Fruit fly (Drosophila melanogaster) whole organism, embryonic: Measurements from ENCODE around the gene wls.

Experiments
- Ada2b ChIP-seq: fragments of 200-800 bp; sonication (Bioruptor generic); IDR thresholded peaks from 2 replicates; pipeline ENCODE4 v1.3.6; 2022; ENCODE audit warnings: missing biosample characterization, missing genetic modification characterization
- Atf6 ChIP-seq: fragments of 200-800 bp; sonication (Bioruptor generic); IDR thresholded peaks from 2 replicates; pipeline ENCODE4 v1.3.6; 2022; ENCODE audit warnings: missing biosample characterization, missing genetic modification characterization
- BtbVII ChIP-seq: fragments of 200-800 bp; sonication (Bioruptor generic); optimal IDR thresholded peaks from 3 replicates; lab custom pipeline; 2017; ENCODE audit warnings: missing biosample characterization, mild to moderate bottlenecking, missing genetic modification characterization
- CG10267 ChIP-seq: fragments of 200-800 bp; sonication (Bioruptor generic); optimal IDR thresholded peaks from 2 replicates; lab custom pipeline; 2018; ENCODE audit warnings: missing biosample characterization, mild to moderate bottlenecking, missing genetic modification characterization, moderate library complexity
- CG10366 ChIP-seq: fragments of 200-800 bp; sonication (Bioruptor generic); IDR thresholded peaks from 2 replicates; pipeline ENCODE4 v1.3.6; 2022; ENCODE audit warnings: missing biosample characterization, missing genetic modification characterization
- CG12744 ChIP-seq: fragments of 200-800 bp; sonication (Bioruptor generic); optimal IDR thresholded peaks from 2 replicates; lab custom pipeline; 2016; ENCODE audit warnings: missing biosample characterization, missing genetic modification characterization
- CG16813 ChIP-seq: fragments of 200-800 bp; sonication (Bioruptor generic); IDR thresholded peaks from 3 replicates; pipeline ENCODE4 v1.3.6; 2022; ENCODE audit warnings: missing biosample characterization, missing genetic modification characterization; ENCODE audit not compliant: partially characterized antibody
- CG16815 ChIP-seq: fragments of 200-800 bp; sonication (Bioruptor generic); optimal IDR thresholded peaks from 3 replicates; lab custom pipeline; 2017; ENCODE audit warnings: missing biosample characterization, mild to moderate bottlenecking, missing genetic modification characterization
- CG17568 ChIP-seq: fragments of 200-800 bp; sonication (Bioruptor generic); optimal IDR thresholded peaks from 2 replicates; lab custom pipeline; 2018; ENCODE audit warnings: missing biosample characterization, mild to moderate bottlenecking, missing genetic modification characterization, moderate library complexity
- CG1792 ChIP-seq: fragments of 200-800 bp; sonication (Bioruptor generic); optimal IDR thresholded peaks from 2 replicates; lab custom pipeline; 2016; ENCODE audit warnings: missing biosample characterization, missing genetic modification characterization
- CG18262 ChIP-seq: fragments of 200-800 bp; optimal IDR thresholded peaks from 3 replicates; lab custom pipeline; 2019; ENCODE audit warnings: missing biosample characterization, mild to moderate bottlenecking, missing genetic modification characterization, moderate library complexity
- CG31388 ChIP-seq: fragments of 200-800 bp; sonication (Bioruptor generic); optimal IDR thresholded peaks from 2 replicates; lab custom pipeline; 2016; ENCODE audit warnings: missing biosample characterization, missing genetic modification characterization
- CG6813 ChIP-seq: fragments of 200-800 bp; sonication (Bioruptor generic); optimal IDR thresholded peaks from 2 replicates; lab custom pipeline; 2017; ENCODE audit warnings: missing biosample characterization, missing genetic modification characterization, mild to moderate bottlenecking, moderate library complexity, missing genetic modification reagents
- CG7271 ChIP-seq: fragments of 200-800 bp; sonication (Bioruptor generic); optimal IDR thresholded peaks from 2 replicates; lab custom pipeline; 2018; ENCODE audit warnings: missing biosample characterization, mild to moderate bottlenecking, missing genetic modification characterization, moderate library complexity
- CG9727 ChIP-seq: fragments of 200-800 bp; sonication (Bioruptor generic); optimal IDR thresholded peaks from 3 replicates; lab custom pipeline; 2017; ENCODE audit warnings: missing biosample characterization, mild to moderate bottlenecking, missing genetic modification characterization
- CG9876 ChIP-seq: fragments of 200-800 bp; sonication (Bioruptor generic); optimal IDR thresholded peaks from 2 replicates; lab custom pipeline; 2016; ENCODE audit warnings: missing biosample characterization, missing genetic modification characterization
- CrebB ChIP-seq: fragments of 200-800 bp; sonication (Bioruptor generic); optimal IDR thresholded peaks from 3 replicates; lab custom pipeline; 2018; ENCODE audit warnings: missing biosample characterization, mild to moderate bottlenecking, missing genetic modification characterization
- D19A ChIP-seq: fragments of 200-800 bp; optimal IDR thresholded peaks from 3 replicates; lab custom pipeline; 2019; ENCODE audit warnings: missing biosample characterization, mild to moderate bottlenecking, missing genetic modification characterization, moderate library complexity
- Dfd ChIP-seq, 2 experiments: fragments of >200 bp; optimal IDR thresholded peaks; 2 replicates each; lab custom pipeline; 2017; ENCODE audit warnings: missing biosample characterization in 2 of 2, missing genetic modification characterization in 2 of 2
- HmgZ ChIP-seq: fragments of 200-800 bp; sonication (Bioruptor generic); optimal IDR thresholded peaks from 2 replicates; lab custom pipeline; 2018; ENCODE audit warnings: missing biosample characterization, mild to moderate bottlenecking, missing genetic modification characterization
- NC2β ChIP-seq: fragments of 200-800 bp; sonication (Bioruptor generic); optimal IDR thresholded peaks from 2 replicates; lab custom pipeline; 2016; ENCODE audit warnings: missing biosample characterization, missing genetic modification characterization
- Neu2 ChIP-seq: fragments of 200-800 bp; sonication (Bioruptor generic); optimal IDR thresholded peaks from 3 replicates; lab custom pipeline; 2016; ENCODE audit warnings: missing biosample characterization, missing genetic modification characterization, borderline replicate concordance
- PHDP ChIP-seq: fragments of 200-800 bp; sonication (Bioruptor generic); optimal IDR thresholded peaks from 3 replicates; lab custom pipeline; 2018; ENCODE audit warnings: missing biosample characterization, mild to moderate bottlenecking, missing genetic modification characterization, moderate library complexity
- Pdp1 ChIP-seq, 2 experiments: fragments of 200-800 bp; sonication (Bioruptor generic); optimal IDR thresholded peaks; 3 replicates each; lab custom pipeline; 2016; ENCODE audit warnings: missing biosample characterization in 2 of 2, missing genetic modification characterization in 2 of 2, mild to moderate bottlenecking in 1 of 2, moderate library complexity in 1 of 2
- Poxn ChIP-seq: fragments of 200-800 bp; sonication (Bioruptor generic); IDR thresholded peaks from 2 replicates; pipeline ENCODE4 v1.3.6; 2022; ENCODE audit warnings: missing biosample characterization, missing genetic modification characterization
- Ravus ChIP-seq: fragments of 200-800 bp; sonication (Bioruptor generic); IDR thresholded peaks from 2 replicates; pipeline ENCODE4 v1.3.6; 2022; ENCODE audit warnings: missing biosample characterization, missing genetic modification characterization
- Ssrp ChIP-seq: fragments of 200-800 bp; sonication (Bioruptor generic); optimal IDR thresholded peaks from 2 replicates; lab custom pipeline; 2018; ENCODE audit warnings: missing biosample characterization, mild to moderate bottlenecking, missing genetic modification characterization, moderate library complexity
- TFAM ChIP-seq: fragments of 200-800 bp; sonication (Bioruptor generic); optimal IDR thresholded peaks from 2 replicates; lab custom pipeline; 2017; ENCODE audit warnings: missing biosample characterization, missing genetic modification characterization, inconsistent platforms
- Usf ChIP-seq: fragments of 200-800 bp; sonication (Bioruptor generic); optimal IDR thresholded peaks from 2 replicates; lab custom pipeline; 2017; ENCODE audit warnings: missing genotype, missing biosample characterization, missing genetic modification characterization
- cad ChIP-seq: fragments of >200 bp; optimal IDR thresholded peaks from 2 replicates; lab custom pipeline; 2017; ENCODE audit warnings: missing biosample characterization, missing genetic modification characterization
- cato ChIP-seq: fragments of 200-800 bp; sonication (Bioruptor generic); optimal IDR thresholded peaks from 2 replicates; lab custom pipeline; 2016; ENCODE audit warnings: missing biosample characterization, missing genetic modification characterization, borderline replicate concordance
- caup ChIP-seq: fragments of 200-800 bp; sonication (Bioruptor generic); optimal IDR thresholded peaks from 3 replicates; lab custom pipeline; 2017; ENCODE audit warnings: missing biosample characterization, mild to moderate bottlenecking, missing genetic modification characterization, moderate library complexity; ENCODE audit not compliant: severe bottlenecking
- corto ChIP-seq: fragments of 200-800 bp; sonication (Bioruptor generic); optimal IDR thresholded peaks from 2 replicates; lab custom pipeline; 2016; ENCODE audit warnings: missing biosample characterization, mild to moderate bottlenecking, missing genetic modification characterization, moderate library complexity
- crp ChIP-seq, 2 experiments: fragments of 200-800 bp; sonication (Bioruptor generic); optimal IDR thresholded peaks; 2 replicates in 1 of 2; 3 replicates in 1 of 2; lab custom pipeline; 2017; ENCODE audit warnings: missing biosample characterization in 2 of 2, missing genetic modification characterization in 2 of 2, mild to moderate bottlenecking in 1 of 2, moderate library complexity in 1 of 2
- dimm ChIP-seq: fragments of 200-800 bp; sonication (Bioruptor generic); IDR thresholded peaks from 2 replicates; pipeline ENCODE4 v1.3.6; 2022; ENCODE audit warnings: missing biosample characterization, missing genetic modification characterization
- esg ChIP-seq: fragments of 200-800 bp; sonication (Bioruptor generic); conservative IDR thresholded peaks from 2 replicates; pipeline ENCODE4 v1.3.6; 2022; ENCODE audit warnings: missing biosample characterization, missing genetic modification characterization
- eyg ChIP-seq: fragments of 200-800 bp; sonication (Bioruptor generic); optimal IDR thresholded peaks from 3 replicates; lab custom pipeline; 2016; ENCODE audit warnings: missing biosample characterization, missing genetic modification characterization
- gem ChIP-seq: fragments of 200-800 bp; sonication (Bioruptor generic); optimal IDR thresholded peaks from 2 replicates; lab custom pipeline; 2019; ENCODE audit warnings: missing biosample characterization, mild to moderate bottlenecking, missing genetic modification characterization, moderate library complexity
- gsb-n ChIP-seq: fragments of 200-800 bp; sonication (Bioruptor generic); optimal IDR thresholded peaks from 3 replicates; lab custom pipeline; 2018; ENCODE audit warnings: missing biosample characterization, mild to moderate bottlenecking, missing genetic modification characterization
- gt ChIP-seq: fragments of 200-800 bp; sonication (Bioruptor generic); IDR thresholded peaks from 2 replicates; pipeline ENCODE4 v1.3.6; 2022; ENCODE audit warnings: missing biosample characterization, missing genetic modification characterization
- inv ChIP-seq: fragments of 200-800 bp; sonication (Bioruptor generic); IDR thresholded peaks from 2 replicates; pipeline ENCODE4 v1.3.6; 2022; ENCODE audit warnings: missing biosample characterization, missing genetic modification characterization; ENCODE audit not compliant: partially characterized antibody
- kay ChIP-seq: fragments of 200-800 bp; sonication (Bioruptor generic); optimal IDR thresholded peaks from 2 replicates; lab custom pipeline; 2016; ENCODE audit warnings: missing biosample characterization, missing genetic modification characterization
- lmd ChIP-seq: fragments of 200-800 bp; sonication (Bioruptor generic); IDR thresholded peaks from 2 replicates; pipeline ENCODE4 v1.3.6; 2022; ENCODE audit warnings: missing biosample characterization, missing genetic modification characterization
- nau ChIP-seq: fragments of 200-800 bp; sonication (Bioruptor generic); optimal IDR thresholded peaks from 3 replicates; lab custom pipeline; 2017; ENCODE audit warnings: missing biosample characterization, mild to moderate bottlenecking, missing genetic modification characterization, missing genetic modification reagents
- nerfin-1 ChIP-seq: fragments of 200-800 bp; sonication (Bioruptor generic); optimal IDR thresholded peaks from 3 replicates; lab custom pipeline; 2019; ENCODE audit warnings: missing biosample characterization, mild to moderate bottlenecking, missing genetic modification characterization, moderate library complexity
- pb ChIP-seq: fragments of 200-800 bp; sonication (Bioruptor generic); optimal IDR thresholded peaks from 3 replicates; lab custom pipeline; 2016; ENCODE audit warnings: missing biosample characterization, missing genetic modification characterization
- peb ChIP-seq: fragments of 200-800 bp; sonication (Bioruptor generic); IDR thresholded peaks from 2 replicates; pipeline ENCODE4 v1.3.6; 2022; ENCODE audit warnings: missing biosample characterization, missing genetic modification characterization
- ranshi ChIP-seq: fragments of 200-800 bp; sonication (Bioruptor generic); IDR thresholded peaks from 2 replicates; pipeline ENCODE4 v1.3.6; 2022; ENCODE audit warnings: missing biosample characterization, missing genetic modification characterization
- scrt ChIP-seq: fragments of 200-800 bp; sonication (Bioruptor generic); optimal IDR thresholded peaks from 2 replicates; lab custom pipeline; 2018; ENCODE audit warnings: missing biosample characterization, mild to moderate bottlenecking, missing genetic modification characterization, moderate library complexity
- tup ChIP-seq: fragments of 200-800 bp; sonication (Bioruptor generic); optimal IDR thresholded peaks from 2 replicates; lab custom pipeline; 2016; ENCODE audit warnings: missing biosample characterization, mild to moderate bottlenecking, missing genetic modification characterization, moderate library complexity
- wdn ChIP-seq: fragments of 200-800 bp; sonication (Bioruptor generic); IDR thresholded peaks from 2 replicates; pipeline ENCODE4 v1.3.6; 2022; ENCODE audit warnings: missing biosample characterization, missing genetic modification characterization

wls gene

dm6 chr3L:11210517-11210916, 41.1 kb upstream of the wls start, which contains the start of the genes Ube3a and CG7600 (continued):
- TF ChIP-seq Neu2 (GFP tag; lab: Kevin White, UChicago) (peak; percentile 24), tup (GFP tag; lab: Kevin White, UChicago) (no peak), Pdp1 (GFP tag; optimal IDR thresholded peaks at IDR 0.05; lab: Kevin White, UChicago) (peak in 1 of 2 experiments; percentile 83), PHDP (tag; lab: Kevin White, UChicago) (peak; percentile 48), CG10366 (GFP tag; lab: Robert Waterston, UW) (no peak), CG6813 (GFP tag; lab: Kevin White, UChicago) (no peak), CrebB (tag; lab: Kevin White, UChicago) (peak; percentile 79), NC2β (GFP tag; lab: Kevin White, UChicago) (peak; percentile 65), cad (GFP tag; lab: Kevin White, UChicago) (no peak), CG9727 (GFP tag; lab: Kevin White, UChicago) (no peak), Poxn (no peak), Ada2b (GFP tag; lab: Robert Waterston, UW) (no peak), Atf6 (GFP tag; lab: Robert Waterston, UW) (peak; percentile 36; the same call in 1 of the 2 replicates), Usf (no peak), dimm (no peak), ranshi (GFP tag; lab: Robert Waterston, UW) (no peak), CG9876 (GFP tag; lab: Kevin White, UChicago) (no peak), nau (GFP tag; lab: Kevin White, UChicago) (peak; percentile 40), CG10267 (tag; lab: Kevin White, UChicago) (peak; percentile 99), TFAM (no peak), scrt (peak; percentile 65), CG31388 (GFP tag; lab: Kevin White, UChicago) (no peak), gsb-n (tag; lab: Kevin White, UChicago) (peak; percentile 71), CG16813 (peak; percentile 99), Ravus (GFP tag; lab: Robert Waterston, UW) (no peak), CG16815 (GFP tag; lab: Kevin White, UChicago) (no peak), corto (GFP tag; lab: Kevin White, UChicago) (no peak), D19A (no peak), HmgZ (tag; lab: Kevin White, UChicago) (peak; percentile 94), lmd (GFP tag; lab: Robert Waterston, UW) (peak; percentile 32; the same call in 1 of the 2 replicates), BtbVII (GFP tag; lab: Kevin White, UChicago) (peak; percentile 4), nerfin-1 (tag; lab: Kevin White, UChicago) (no peak), kay (GFP tag; lab: Kevin White, UChicago) (peak; percentile 99), eyg (GFP tag; lab: Kevin White, UChicago) (peak; percentile 67), peb (no peak), crp (GFP tag; optimal IDR thresholded peaks at IDR 0.05; lab: Kevin White, UChicago) (peak; percentile 73 to 91), gt (GFP tag; lab: Robert Waterston, UW) (no peak), inv (GFP tag; lab: Robert Waterston, UW) (peak; percentile 97), caup (peak; percentile 53), wdn (no peak), CG7271 (tag; lab: Kevin White, UChicago) (no peak), cato (GFP tag; lab: Kevin White, UChicago) (no peak), CG17568 (GFP tag; lab: Kevin White, UChicago) (no peak), CG18262 (peak; percentile 33), CG1792 (no peak), Ssrp (tag; lab: Kevin White, UChicago) (no peak), pb (GFP tag; lab: Kevin White, UChicago) (peak; percentile 32), Dfd (GFP tag; optimal IDR thresholded peaks at IDR 0.05; lab: Kevin White, UChicago) (no peak), gem (tag; lab: Kevin White, UChicago) (peak; percentile 20), CG12744 (peak; percentile 32), esg (GFP tag; lab: Robert Waterston, UW) (no peak)
